Fruit fly (Drosophila melanogaster) whole organism, prepupa: ENCODE results near the gene Sp1.
A peak's percentile ranks its signal among the peaks of the same experiment; 100 is the strongest.

Experiments
- Blimp-1 ChIP-seq: fragments of 200-800 bp; sonication (Bioruptor generic); optimal IDR thresholded peaks from 3 replicates; lab custom pipeline; 2017; ENCODE audit warnings: missing biosample characterization, missing genetic modification characterization, mild to moderate bottlenecking, moderate library complexity, missing genetic modification reagents
- CG10631 ChIP-seq: fragments of 200-800 bp; sonication (Bioruptor generic); optimal IDR thresholded peaks from 2 replicates; lab custom pipeline; 2016; ENCODE audit warnings: missing biosample characterization, missing genetic modification characterization
- CG11294 ChIP-seq: fragments of 200-800 bp; sonication (Bioruptor generic); IDR thresholded peaks from 2 replicates; pipeline ENCODE4 v1.3.6; 2022; ENCODE audit warnings: missing biosample characterization, missing genetic modification characterization
- CG11762 ChIP-seq: fragments of 200-800 bp; sonication (Bioruptor generic); optimal IDR thresholded peaks from 3 replicates; lab custom pipeline; 2016; ENCODE audit warnings: missing biosample characterization, missing genetic modification characterization; ENCODE audit not compliant: insufficient read depth
- CG11902 ChIP-seq: fragments of 200-800 bp; sonication (Bioruptor generic); optimal IDR thresholded peaks from 3 replicates; lab custom pipeline; 2016; ENCODE audit warnings: missing biosample characterization, missing genetic modification characterization
- CG15336 ChIP-seq: fragments of 200-800 bp; sonication (Bioruptor generic); IDR thresholded peaks from 2 replicates; pipeline ENCODE4 v1.3.6; 2022; ENCODE audit warnings: missing biosample characterization, missing genetic modification characterization
- CG1621 ChIP-seq: fragments of 200-800 bp; sonication (Bioruptor generic); optimal IDR thresholded peaks from 3 replicates; lab custom pipeline; 2018; ENCODE audit warnings: missing biosample characterization, mild to moderate bottlenecking, missing genetic modification characterization
- CG16779 ChIP-seq: fragments of 200-800 bp; sonication (Bioruptor generic); optimal IDR thresholded peaks from 3 replicates; lab custom pipeline; 2017; ENCODE audit warnings: missing biosample characterization, mild to moderate bottlenecking, missing genetic modification characterization
- CG32006 ChIP-seq: fragments of 200-800 bp; sonication (Bioruptor generic); optimal IDR thresholded peaks from 3 replicates; lab custom pipeline; 2017; ENCODE audit warnings: missing biosample characterization, mild to moderate bottlenecking, missing genetic modification characterization
- CG34406 ChIP-seq: fragments of 200-800 bp; sonication (Bioruptor generic); optimal IDR thresholded peaks from 3 replicates; lab custom pipeline; 2016; ENCODE audit warnings: missing biosample characterization, missing genetic modification characterization
- CG6163 ChIP-seq: fragments of 200-800 bp; sonication (Bioruptor generic); IDR thresholded peaks from 3 replicates; pipeline ENCODE4 v1.3.6; 2022; ENCODE audit warnings: missing biosample characterization, missing genetic modification characterization
- CG6276 ChIP-seq: fragments of 200-800 bp; sonication (Bioruptor generic); optimal IDR thresholded peaks from 2 replicates; lab custom pipeline; 2017; ENCODE audit warnings: missing biosample characterization, mild to moderate bottlenecking, missing genetic modification characterization
- CG6792 ChIP-seq: fragments of 200-800 bp; sonication (Bioruptor generic); optimal IDR thresholded peaks from 3 replicates; lab custom pipeline; 2016; ENCODE audit warnings: missing biosample characterization, missing genetic modification characterization
- CG6808 ChIP-seq: fragments of 200-800 bp; sonication (Bioruptor generic); optimal IDR thresholded peaks from 3 replicates; lab custom pipeline; 2017; ENCODE audit warnings: missing biosample characterization, missing genetic modification characterization, mild to moderate bottlenecking, moderate library complexity, missing genetic modification reagents
- CG6854 ChIP-seq: fragments of 200-800 bp; sonication (Bioruptor generic); optimal IDR thresholded peaks from 2 replicates; lab custom pipeline; 2017; ENCODE audit warnings: missing biosample characterization, mild to moderate bottlenecking, missing genetic modification characterization
- CG7368 ChIP-seq: fragments of 200-800 bp; sonication (Bioruptor generic); optimal IDR thresholded peaks from 3 replicates; lab custom pipeline; 2016; ENCODE audit warnings: missing biosample characterization, missing genetic modification characterization
- CG8319 ChIP-seq: fragments of 200-800 bp; sonication (Bioruptor generic); optimal IDR thresholded peaks from 3 replicates; lab custom pipeline; 2016; ENCODE audit warnings: missing biosample characterization, missing genetic modification characterization
- CG8632 ChIP-seq: fragments of 200-800 bp; sonication (Bioruptor generic); optimal IDR thresholded peaks from 3 replicates; lab custom pipeline; 2016; ENCODE audit warnings: missing biosample characterization, missing genetic modification characterization
- Eip75B ChIP-seq: fragments of 200-800 bp; sonication (Bioruptor generic); optimal IDR thresholded peaks from 3 replicates; lab custom pipeline; 2016; ENCODE audit warnings: missing biosample characterization, missing genetic modification characterization
- Eip78C ChIP-seq: fragments of 200-800 bp; sonication (Bioruptor generic); peaks from one replicate; lab custom pipeline; 2016; ENCODE audit warnings: missing biosample characterization, missing genetic modification characterization
- Eip93F ChIP-seq: fragments of 200-800 bp; sonication (Bioruptor generic); optimal IDR thresholded peaks from 2 replicates; lab custom pipeline; 2016; ENCODE audit warnings: missing biosample characterization, mild to moderate bottlenecking, missing genetic modification characterization
- Gug ChIP-seq: fragments of 200-800 bp; sonication (Bioruptor generic); IDR thresholded peaks from 2 replicates; pipeline ENCODE4 v1.3.6; 2022; ENCODE audit warnings: missing biosample characterization, missing genetic modification characterization
- Hr39 ChIP-seq: fragments of 200-800 bp; sonication (Bioruptor generic); optimal IDR thresholded peaks from 2 replicates; lab custom pipeline; 2016; ENCODE audit warnings: missing biosample characterization, missing genetic modification characterization
- Hr4 ChIP-seq: fragments of 200-800 bp; sonication (Bioruptor generic); optimal IDR thresholded peaks from 3 replicates; lab custom pipeline; 2016; ENCODE audit warnings: missing biosample characterization, missing genetic modification characterization
- Lpt ChIP-seq: fragments of 200-800 bp; sonication (Bioruptor generic); optimal IDR thresholded peaks from 3 replicates; lab custom pipeline; 2016; ENCODE audit warnings: missing biosample characterization, missing genetic modification characterization
- Met ChIP-seq: fragments of 200-800 bp; sonication (Bioruptor generic); optimal IDR thresholded peaks from 3 replicates; lab custom pipeline; 2016; ENCODE audit warnings: missing biosample characterization, missing genetic modification characterization
- Sox102F ChIP-seq: fragments of 200-800 bp; sonication (Bioruptor generic); optimal IDR thresholded peaks from 2 replicates; lab custom pipeline; 2016; ENCODE audit warnings: missing biosample characterization, mild to moderate bottlenecking, missing genetic modification characterization
- Sox14 ChIP-seq: fragments of 200-800 bp; sonication (Bioruptor generic); optimal IDR thresholded peaks from 3 replicates; lab custom pipeline; 2016; ENCODE audit warnings: missing biosample characterization, missing genetic modification characterization
- achi ChIP-seq: fragments of 200-800 bp; sonication (Bioruptor generic); optimal IDR thresholded peaks from 3 replicates; lab custom pipeline; 2016; ENCODE audit warnings: missing biosample characterization, missing genetic modification characterization
- acj6 ChIP-seq: fragments of 200-800 bp; sonication (Bioruptor generic); optimal IDR thresholded peaks from 3 replicates; lab custom pipeline; 2016; ENCODE audit warnings: missing biosample characterization, missing genetic modification characterization
- cyc ChIP-seq: fragments of 200-800 bp; sonication (Bioruptor generic); optimal IDR thresholded peaks from 3 replicates; lab custom pipeline; 2016; ENCODE audit warnings: missing biosample characterization, missing genetic modification characterization
- dac ChIP-seq: fragments of 200-800 bp; sonication (Bioruptor generic); optimal IDR thresholded peaks from 2 replicates; lab custom pipeline; 2017; ENCODE audit warnings: missing biosample characterization, mild to moderate bottlenecking, missing genetic modification characterization
- dsx ChIP-seq: fragments of 200-800 bp; optimal IDR thresholded peaks from 3 replicates; lab custom pipeline; 2019; ENCODE audit warnings: missing biosample characterization, mild to moderate bottlenecking, missing genetic modification characterization, moderate library complexity; ENCODE audit not compliant: poor library complexity, severe bottlenecking
- eg ChIP-seq: fragments of 200-800 bp; sonication (Bioruptor generic); IDR thresholded peaks from 3 replicates; pipeline ENCODE4 v1.3.6; 2022; ENCODE audit warnings: missing biosample characterization, missing genetic modification characterization
- esn ChIP-seq: fragments of 200-800 bp; sonication (Bioruptor generic); optimal IDR thresholded peaks from 2 replicates; lab custom pipeline; 2016; ENCODE audit warnings: missing biosample characterization, mild to moderate bottlenecking, missing genetic modification characterization, moderate library complexity
- fd59A ChIP-seq: fragments of 200-800 bp; sonication (Bioruptor generic); optimal IDR thresholded peaks from 2 replicates; lab custom pipeline; 2017; ENCODE audit warnings: missing biosample characterization, mild to moderate bottlenecking, missing genetic modification characterization, missing genetic modification reagents
- fd85E ChIP-seq: fragments of 200-800 bp; sonication (Bioruptor generic); optimal IDR thresholded peaks from 3 replicates; lab custom pipeline; 2016; ENCODE audit warnings: missing biosample characterization, missing genetic modification characterization
- fkh ChIP-seq: fragments of 200-800 bp; sonication (Bioruptor generic); optimal IDR thresholded peaks from 3 replicates; lab custom pipeline; 2017; ENCODE audit warnings: missing biosample characterization, mild to moderate bottlenecking, missing genetic modification characterization, moderate library complexity
- lz ChIP-seq: fragments of 200-800 bp; sonication (Bioruptor generic); optimal IDR thresholded peaks from 3 replicates; lab custom pipeline; 2016; ENCODE audit warnings: missing biosample characterization, missing genetic modification characterization
- net ChIP-seq: fragments of 200-800 bp; sonication (Bioruptor generic); optimal IDR thresholded peaks from 3 replicates; lab custom pipeline; 2016; ENCODE audit warnings: missing biosample characterization, missing genetic modification characterization
- pdm3 ChIP-seq: fragments of 200-800 bp; sonication (Bioruptor generic); optimal IDR thresholded peaks from 3 replicates; lab custom pipeline; 2016; ENCODE audit warnings: missing biosample characterization, missing genetic modification characterization
- salr ChIP-seq, 2 experiments: fragments of 200-800 bp; sonication (Bioruptor generic); optimal IDR thresholded peaks; 3 replicates each; lab custom pipeline; 2016 to 2018; ENCODE audit warnings: missing biosample characterization in 2 of 2, missing genetic modification characterization in 2 of 2, mild to moderate bottlenecking in 1 of 2
- spab ChIP-seq: fragments of 200-800 bp; sonication (Bioruptor generic); optimal IDR thresholded peaks from 2 replicates; lab custom pipeline; 2017; ENCODE audit warnings: missing biosample characterization, mild to moderate bottlenecking, missing genetic modification characterization, missing genetic modification reagents
- ss ChIP-seq, 2 experiments: fragments of 200-800 bp; sonication (Bioruptor generic); optimal IDR thresholded peaks; 2 replicates in 1 of 2; 3 replicates in 1 of 2; lab custom pipeline; 2017 to 2018; ENCODE audit warnings: mild to moderate bottlenecking in 2 of 2, missing biosample characterization in 2 of 2, missing genetic modification characterization in 2 of 2, moderate library complexity in 1 of 2
- svp ChIP-seq: fragments of 200-800 bp; sonication (Bioruptor generic); peaks from one replicate; lab custom pipeline; 2016; ENCODE audit warnings: missing biosample characterization, missing genetic modification characterization
- topi ChIP-seq: fragments of 200-800 bp; sonication (Bioruptor generic); optimal IDR thresholded peaks from 3 replicates; lab custom pipeline; 2016; ENCODE audit warnings: missing biosample characterization, missing genetic modification characterization
- vri ChIP-seq: fragments of 200-800 bp; sonication (Bioruptor generic); optimal IDR thresholded peaks from 3 replicates; lab custom pipeline; 2016; ENCODE audit warnings: missing biosample characterization, mild to moderate bottlenecking, missing genetic modification characterization

The Sp1 gene

DNA sequence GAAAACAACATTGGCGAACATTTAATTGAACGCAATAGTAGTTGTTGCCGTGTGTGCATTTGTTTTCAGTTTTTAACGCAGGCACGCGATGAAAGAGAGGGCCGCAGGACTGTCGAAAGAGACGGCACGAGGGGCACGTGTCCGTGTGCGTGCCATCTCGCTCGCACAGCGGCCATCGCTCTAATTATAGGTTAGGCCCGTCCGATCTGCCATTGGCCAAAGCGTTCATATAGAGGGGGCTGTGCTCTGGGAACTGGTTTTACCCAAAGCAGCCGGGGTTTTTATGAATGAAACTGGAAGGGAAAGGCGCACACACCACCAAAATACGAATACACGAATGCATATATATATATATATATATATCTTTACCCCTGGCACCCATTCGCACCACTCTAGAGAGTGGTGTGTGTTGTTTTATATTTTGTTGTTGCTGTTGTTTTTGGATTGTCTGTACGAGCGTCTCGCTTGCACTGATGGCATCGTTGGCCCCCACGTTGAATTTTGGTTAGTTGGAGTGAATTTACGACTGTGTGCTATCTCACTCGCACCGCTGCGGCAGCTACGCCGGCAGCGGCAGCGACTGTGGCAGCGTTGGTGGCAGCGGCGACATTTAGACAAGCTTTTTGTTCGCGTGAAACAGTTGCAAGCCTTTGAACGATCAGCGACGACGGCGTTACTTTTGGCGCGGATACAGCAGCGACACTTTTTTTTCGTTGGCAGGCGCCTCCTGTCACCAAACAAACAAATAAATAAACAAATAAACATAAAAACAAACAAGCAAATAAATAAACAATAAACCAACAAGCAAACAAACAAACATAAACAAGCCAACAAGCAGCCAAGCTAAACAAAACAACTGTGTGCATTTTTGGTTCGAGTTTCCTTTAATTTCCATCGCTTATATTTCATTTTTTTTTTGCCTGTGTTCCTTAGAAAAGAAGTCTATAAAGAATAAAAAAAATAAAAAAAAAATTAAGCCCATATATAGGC, at the start of gene Sp1:
Sp1 (plus strand) TSS at position 636 of the 990 bp plus-strand sequence.
- peak; percentile 34; the same call in 1 of the 3 replicates for TF ChIP-seq CG6163
- TF ChIP-seq CG8632 (GFP tag; lab: Kevin White, UChicago), result no peak
- TF ChIP-seq ss (GFP tag; optimal IDR thresholded peaks at IDR 0.05; lab: Kevin White, UChicago), result peak in 1 of 2 experiments; percentile 4
- TF ChIP-seq topi (GFP tag; lab: Kevin White, UChicago), result no peak

DNA sequence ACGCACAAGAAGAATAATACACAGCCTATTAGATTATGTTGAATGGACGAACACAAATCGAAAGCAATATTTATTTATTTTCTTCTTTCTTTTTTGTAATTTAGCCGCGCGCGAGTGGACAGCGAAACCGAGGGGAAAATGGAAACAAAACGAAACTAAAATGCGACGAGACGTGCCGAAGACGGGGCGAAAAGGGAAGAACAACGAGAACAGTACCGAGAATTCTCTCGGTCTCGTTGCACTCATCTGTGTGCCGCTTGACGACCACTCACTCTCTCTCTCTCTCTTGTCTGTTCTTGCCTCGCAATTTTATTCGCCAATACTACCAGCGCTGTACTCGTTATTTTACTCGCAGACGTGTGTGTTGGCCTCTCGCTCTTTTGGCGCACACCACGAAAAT, 45.3 kb upstream of the Sp1 start:
- TF ChIP-seq eg (GFP tag; lab: Robert Waterston, UW) (peak; percentile 84), CG11902 (GFP tag; lab: Kevin White, UChicago) (no peak), CG10631 (GFP tag; lab: Kevin White, UChicago) (no peak), CG34406 (GFP tag; lab: Kevin White, UChicago) (no peak), CG8632 (GFP tag; lab: Kevin White, UChicago) (no peak), Hr4 (no peak), ss (GFP tag; optimal IDR thresholded peaks at IDR 0.05; lab: Kevin White, UChicago) (peak; percentile 69 to 83), fkh (no peak), svp (GFP tag; lab: Kevin White, UChicago) (no peak), cyc (GFP tag; lab: Kevin White, UChicago) (no peak), CG16779 (tag; lab: Kevin White, UChicago) (peak; percentile 56), fd59A (GFP tag; lab: Kevin White, UChicago) (peak; percentile 27), CG32006 (GFP tag; lab: Kevin White, UChicago) (no peak), CG6276 (GFP tag; lab: Kevin White, UChicago) (no peak), spab (GFP tag; lab: Kevin White, UChicago) (peak; percentile 59), CG6163 (peak; percentile 91), Gug (GFP tag; lab: Robert Waterston, UW) (peak; percentile 59), esn (no peak), CG11762 (GFP tag; lab: Kevin White, UChicago) (no peak), CG15336 (peak; percentile 62), lz (GFP tag; lab: Kevin White, UChicago) (no peak), CG6808 (GFP tag; lab: Kevin White, UChicago) (peak; percentile 77), CG8319 (GFP tag; lab: Kevin White, UChicago) (no peak), CG6854 (no peak), Sox102F (GFP tag; lab: Kevin White, UChicago) (no peak), dsx (peak; percentile 42), Blimp-1 (GFP tag; lab: Kevin White, UChicago) (no peak), CG1621 (tag; lab: Kevin White, UChicago) (peak; percentile 80), net (GFP tag; lab: Kevin White, UChicago) (peak; percentile 34), salr (GFP tag; optimal IDR thresholded peaks at IDR 0.05; lab: Kevin White, UChicago) (peak in 1 of 2 experiments; percentile 53), vri (GFP tag; lab: Kevin White, UChicago) (no peak), Hr39 (GFP tag; lab: Kevin White, UChicago) (no peak), CG6792 (peak; percentile 7), Lpt (GFP tag; lab: Kevin White, UChicago) (peak; percentile 56), fd85E (GFP tag; lab: Kevin White, UChicago) (no peak), pdm3 (GFP tag; lab: Kevin White, UChicago) (no peak), Eip78C (GFP tag; lab: Kevin White, UChicago) (peak; percentile 69), CG7368 (no peak), Eip93F (GFP tag; lab: Kevin White, UChicago) (no peak), achi (GFP tag; lab: Kevin White, UChicago) (peak; percentile 16), Sox14 (peak; percentile 47), Eip75B (GFP tag; lab: Kevin White, UChicago) (no peak), CG11294 (no peak), acj6 (GFP tag; lab: Kevin White, UChicago) (no peak), dac (GFP tag; lab: Kevin White, UChicago) (peak; percentile 49), Met (no peak)
